Fruit fly (Drosophila melanogaster) whole organism, adult: ENCODE results near the gene CG1324.

Source experiments
- CG11617 ChIP-seq: fragments of 200-800 bp; sonication (Bioruptor generic); optimal IDR thresholded peaks from 2 replicates; lab custom pipeline; 2017; ENCODE audit warnings: mild to moderate bottlenecking, missing biosample characterization, missing genetic modification reagents, missing genetic modification characterization
- CG14711 ChIP-seq: fragments of 200-800 bp; sonication (Bioruptor generic); optimal IDR thresholded peaks from 2 replicates; lab custom pipeline; 2018; ENCODE audit warnings: missing biosample characterization, mild to moderate bottlenecking, missing genetic modification characterization, moderate library complexity
- CG1620 ChIP-seq: fragments of 200-800 bp; sonication (Bioruptor generic); optimal IDR thresholded peaks from 2 replicates; lab custom pipeline; 2016; ENCODE audit warnings: missing biosample characterization, missing genetic modification characterization
- Clk ChIP-seq: fragments of 200-800 bp; sonication (Bioruptor generic); optimal IDR thresholded peaks from 2 replicates; lab custom pipeline; 2017; ENCODE audit warnings: missing biosample characterization, missing genetic modification characterization
- Crg-1 ChIP-seq: fragments of 200-800 bp; sonication (Bioruptor generic); optimal IDR thresholded peaks from 2 replicates; lab custom pipeline; 2016; ENCODE audit warnings: missing biosample characterization, missing genetic modification characterization
- Mnt ChIP-seq: fragments of 200-800 bp; sonication (Bioruptor generic); optimal IDR thresholded peaks from 2 replicates; lab custom pipeline; 2016; ENCODE audit warnings: missing biosample characterization, mild to moderate bottlenecking, missing genetic modification characterization
- bab1 ChIP-seq: fragments of 200-800 bp; sonication (Bioruptor generic); optimal IDR thresholded peaks from 3 replicates; lab custom pipeline; 2019; ENCODE audit warnings: missing biosample characterization, mild to moderate bottlenecking, missing genetic modification characterization, moderate library complexity
- cic ChIP-seq: fragments of 200-800 bp; sonication (Bioruptor generic); optimal IDR thresholded peaks from 2 replicates; lab custom pipeline; 2017; ENCODE audit warnings: missing biosample characterization, mild to moderate bottlenecking, missing genetic modification characterization, moderate library complexity
- cnc ChIP-seq, 2 experiments: fragments of >200 bp; optimal IDR thresholded peaks; 2 replicates each; lab custom pipeline; 2017
- kay ChIP-seq: fragments of 200-800 bp; sonication (Bioruptor generic); peaks from one replicate; lab custom pipeline; 2016; ENCODE audit warnings: missing biosample characterization, missing genetic modification characterization, borderline replicate concordance
- ovo ChIP-seq: fragments of 200-800 bp; sonication (Bioruptor generic); optimal IDR thresholded peaks from 2 replicates; lab custom pipeline; 2016; ENCODE audit warnings: missing biosample characterization, missing genetic modification characterization
- pad ChIP-seq: fragments of 200-800 bp; sonication (Bioruptor generic); optimal IDR thresholded peaks from 3 replicates; lab custom pipeline; 2017; ENCODE audit warnings: missing biosample characterization, missing genetic modification characterization, mild to moderate bottlenecking, moderate library complexity, missing genetic modification reagents
- tj ChIP-seq: fragments of 200-800 bp; sonication (Bioruptor generic); optimal IDR thresholded peaks from 3 replicates; lab custom pipeline; 2017; ENCODE audit warnings: missing biosample characterization, mild to moderate bottlenecking, missing genetic modification characterization, moderate library complexity

dm6 chrX:20723207-20723606 lies 12.6 kb downstream of the CG1324 start:
- TF ChIP-seq Mnt (GFP tag; lab: Kevin White, UChicago) (no peak), pad (GFP tag; lab: Kevin White, UChicago) (no peak), bab1 (GFP tag; lab: Kevin White, UChicago) (no peak), CG14711 (tag; lab: Kevin White, UChicago) (no peak), cic (GFP tag; lab: Kevin White, UChicago) (no peak), kay (GFP tag; lab: Kevin White, UChicago) (no peak), Crg-1 (GFP tag; lab: Kevin White, UChicago) (no peak), tj (GFP tag; lab: Kevin White, UChicago) (no peak), CG11617 (GFP tag; lab: Kevin White, UChicago) (no peak), cnc (optimal IDR thresholded peaks at IDR 0.05; lab: Kevin White, UChicago) (no peak), ovo (GFP tag; lab: Kevin White, UChicago) (no peak), CG1620 (no peak), Clk (no peak)
